Fruit fly (Drosophila melanogaster): ENCODE results near the gene Ctu2.

- TF ChIP-seq CG8478 (optimal IDR thresholded peaks at IDR 0.05) (no peak), CTCF (optimal IDR thresholded peaks at IDR 0.05) (no peak)
These were observed 26.6 kb upstream of the Ctu2 start for dm6 chr2L:19519611-19520010.
